Fruit fly (Drosophila melanogaster) whole organism, adult: Measurements from ENCODE around the gene Sil1.

ENCODE experiments used
- CG11617 ChIP-seq: fragments of 200-800 bp; sonication (Bioruptor generic); optimal IDR thresholded peaks from 2 replicates; lab custom pipeline; 2017; ENCODE audit warnings: mild to moderate bottlenecking, missing biosample characterization, missing genetic modification reagents, missing genetic modification characterization
- CG1620 ChIP-seq: fragments of 200-800 bp; sonication (Bioruptor generic); optimal IDR thresholded peaks from 2 replicates; lab custom pipeline; 2016; ENCODE audit warnings: missing biosample characterization, missing genetic modification characterization
- CG5204 ChIP-seq: fragments of 200-800 bp; sonication (Bioruptor generic); optimal IDR thresholded peaks from 2 replicates; lab custom pipeline; 2016; ENCODE audit warnings: missing biosample characterization, missing genetic modification characterization
- CG7101 ChIP-seq: fragments of 200-800 bp; sonication (Bioruptor generic); optimal IDR thresholded peaks from 2 replicates; lab custom pipeline; 2018; ENCODE audit warnings: missing biosample characterization, mild to moderate bottlenecking, missing genetic modification characterization, moderate library complexity
- cnc ChIP-seq, 2 experiments: fragments of >200 bp; optimal IDR thresholded peaks; 2 replicates each; lab custom pipeline; 2017
- tj ChIP-seq: fragments of 200-800 bp; sonication (Bioruptor generic); optimal IDR thresholded peaks from 3 replicates; lab custom pipeline; 2017; ENCODE audit warnings: missing biosample characterization, mild to moderate bottlenecking, missing genetic modification characterization, moderate library complexity
- toe ChIP-seq: fragments of 200-800 bp; sonication (Bioruptor generic); optimal IDR thresholded peaks from 2 replicates; lab custom pipeline; 2016; ENCODE audit warnings: missing biosample characterization, missing genetic modification characterization

- TF ChIP-seq cnc (optimal IDR thresholded peaks at IDR 0.05; lab: Kevin White, UChicago) (no peak), toe (GFP tag; lab: Kevin White, UChicago) (peak; percentile 99), CG7101 (tag; lab: Kevin White, UChicago) (peak; percentile 98), CG1620 (peak; percentile 99), CG5204 (GFP tag; lab: Kevin White, UChicago) (no peak), CG11617 (GFP tag; lab: Kevin White, UChicago) (peak; percentile 97), tj (GFP tag; lab: Kevin White, UChicago) (peak; percentile 87)
Measured at dm6 chr3R:25258628-25259240, 23.4 kb upstream of the Sil1 start, which contains the start of gene CG11857.
